Fruit fly (Drosophila melanogaster) whole organism, embryonic: ENCODE results near the gene CG31886.

Experiments
- Abd-B ChIP-seq: fragments of 200-800 bp; sonication (Bioruptor generic); optimal IDR thresholded peaks from 2 replicates; lab custom pipeline; 2018; ENCODE audit warnings: missing biosample characterization, mild to moderate bottlenecking, missing genetic modification characterization, moderate library complexity
- Bgb ChIP-seq: fragments of 200-800 bp; sonication (Bioruptor generic); IDR thresholded peaks from 2 replicates; pipeline ENCODE4 v1.3.6; 2022; ENCODE audit warnings: missing biosample characterization, missing genetic modification characterization; ENCODE audit not compliant: partially characterized antibody
- BtbVII ChIP-seq: fragments of 200-800 bp; sonication (Bioruptor generic); optimal IDR thresholded peaks from 3 replicates; lab custom pipeline; 2017; ENCODE audit warnings: missing biosample characterization, mild to moderate bottlenecking, missing genetic modification characterization
- CG10209 ChIP-seq: fragments of 200-800 bp; sonication (Bioruptor generic); optimal IDR thresholded peaks from 3 replicates; lab custom pipeline; 2017; ENCODE audit warnings: missing biosample characterization, mild to moderate bottlenecking, missing genetic modification characterization, missing genetic modification reagents
- CG10366 ChIP-seq: fragments of 200-800 bp; sonication (Bioruptor generic); IDR thresholded peaks from 2 replicates; pipeline ENCODE4 v1.3.6; 2022; ENCODE audit warnings: missing biosample characterization, missing genetic modification characterization
- CG12071 ChIP-seq: fragments of 200-800 bp; sonication (Bioruptor generic); optimal IDR thresholded peaks from 3 replicates; lab custom pipeline; 2018; ENCODE audit warnings: missing biosample characterization, mild to moderate bottlenecking, missing genetic modification characterization
- CG13123 ChIP-seq: fragments of 200-800 bp; sonication (Bioruptor generic); optimal IDR thresholded peaks from 2 replicates; lab custom pipeline; 2016; ENCODE audit warnings: missing biosample characterization, missing genetic modification characterization
- CG18764 ChIP-seq: fragments of 200-800 bp; sonication (Bioruptor generic); optimal IDR thresholded peaks from 3 replicates; lab custom pipeline; 2016; ENCODE audit warnings: missing biosample characterization, missing genetic modification characterization
- CG30020 ChIP-seq: fragments of 200-800 bp; optimal IDR thresholded peaks from 2 replicates; lab custom pipeline; 2019; ENCODE audit warnings: missing biosample characterization, mild to moderate bottlenecking, missing genetic modification characterization, moderate library complexity
- CG3065 ChIP-seq: fragments of 200-800 bp; sonication (Bioruptor generic); optimal IDR thresholded peaks from 2 replicates; lab custom pipeline; 2016; ENCODE audit warnings: missing biosample characterization, missing genetic modification characterization
- CG33213 ChIP-seq: fragments of 200-800 bp; sonication (Bioruptor generic); optimal IDR thresholded peaks from 3 replicates; lab custom pipeline; 2016; ENCODE audit warnings: missing biosample characterization, missing genetic modification characterization
- CG4854 ChIP-seq: fragments of 200-800 bp; sonication (Bioruptor generic); optimal IDR thresholded peaks from 2 replicates; lab custom pipeline; 2016; ENCODE audit warnings: missing biosample characterization, missing genetic modification characterization, inconsistent platforms
- CG6175 ChIP-seq: fragments of 200-800 bp; sonication (Bioruptor generic); IDR thresholded peaks from 3 replicates; pipeline ENCODE4 v1.3.6; 2022; ENCODE audit warnings: missing biosample characterization, missing genetic modification characterization
- CG6272 ChIP-seq: fragments of 200-800 bp; sonication (Bioruptor generic); IDR thresholded peaks from 2 replicates; pipeline ENCODE4 v1.3.6; 2022; ENCODE audit warnings: missing biosample characterization, missing genetic modification characterization
- CG6683 ChIP-seq: fragments of 200-800 bp; sonication (Bioruptor generic); optimal IDR thresholded peaks from 2 replicates; lab custom pipeline; 2017; ENCODE audit warnings: missing biosample characterization, mild to moderate bottlenecking, missing genetic modification characterization, missing genetic modification reagents
- CG6791 ChIP-seq: fragments of 200-800 bp; sonication (Bioruptor generic); IDR thresholded peaks from 3 replicates; pipeline ENCODE4 v1.3.6; 2022; ENCODE audit warnings: missing biosample characterization, missing genetic modification characterization; ENCODE audit not compliant: partially characterized antibody
- CG7786 ChIP-seq: fragments of 200-800 bp; sonication (Bioruptor generic); optimal IDR thresholded peaks from 2 replicates; lab custom pipeline; 2016; ENCODE audit warnings: missing biosample characterization, missing genetic modification characterization
- CG8924 ChIP-seq: fragments of 200-800 bp; optimal IDR thresholded peaks from 3 replicates; lab custom pipeline; 2019; ENCODE audit warnings: missing biosample characterization, mild to moderate bottlenecking, missing genetic modification characterization, moderate library complexity
- Dip3 ChIP-seq: fragments of 200-800 bp; sonication (Bioruptor generic); optimal IDR thresholded peaks from 3 replicates; lab custom pipeline; 2016; ENCODE audit warnings: missing biosample characterization, missing genetic modification characterization
- Fer3 ChIP-seq: fragments of 200-800 bp; sonication (Bioruptor generic); optimal IDR thresholded peaks from 2 replicates; lab custom pipeline; 2018; ENCODE audit warnings: missing biosample characterization, mild to moderate bottlenecking, missing genetic modification characterization, moderate library complexity
- Nf-YB ChIP-seq: fragments of 200-800 bp; sonication (Bioruptor generic); optimal IDR thresholded peaks from 3 replicates; lab custom pipeline; 2019; ENCODE audit warnings: missing biosample characterization, mild to moderate bottlenecking, missing genetic modification characterization, moderate library complexity
- Nf-YC ChIP-seq: fragments of 200-800 bp; optimal IDR thresholded peaks from 3 replicates; lab custom pipeline; 2019; ENCODE audit warnings: missing biosample characterization, mild to moderate bottlenecking, missing genetic modification characterization, moderate library complexity
- Rx ChIP-seq: fragments of 200-800 bp; sonication (Bioruptor generic); IDR thresholded peaks from 2 replicates; pipeline ENCODE4 v1.3.6; 2022; ENCODE audit warnings: missing biosample characterization, missing genetic modification characterization
- Side ChIP-seq: fragments of 200-800 bp; sonication (Bioruptor generic); optimal IDR thresholded peaks from 2 replicates; lab custom pipeline; 2016; ENCODE audit warnings: missing biosample characterization, missing genetic modification characterization
- Sox100B ChIP-seq: fragments of 200-800 bp; sonication (Bioruptor generic); optimal IDR thresholded peaks from 3 replicates; lab custom pipeline; 2018; ENCODE audit warnings: missing biosample characterization, mild to moderate bottlenecking, missing genetic modification characterization
- Taf1 ChIP-seq: fragments of 200-800 bp; sonication (Bioruptor generic); IDR thresholded peaks from 2 replicates; pipeline ENCODE4 v1.3.6; 2022; ENCODE audit warnings: missing biosample characterization, missing genetic modification characterization
- abd-A ChIP-seq: fragments of 200-800 bp; sonication (Bioruptor generic); optimal IDR thresholded peaks from 3 replicates; lab custom pipeline; 2019; ENCODE audit warnings: missing biosample characterization, mild to moderate bottlenecking, missing genetic modification characterization, moderate library complexity
- bab2 ChIP-seq: fragments of 200-800 bp; sonication (Bioruptor generic); optimal IDR thresholded peaks from 2 replicates; lab custom pipeline; 2016; ENCODE audit warnings: missing biosample characterization, missing genetic modification characterization
- bcd ChIP-seq: fragments of 200-800 bp; sonication (Bioruptor generic); optimal IDR thresholded peaks from 2 replicates; lab custom pipeline; 2017; ENCODE audit warnings: missing biosample characterization, mild to moderate bottlenecking, missing genetic modification characterization
- cg ChIP-seq: fragments of 200-800 bp; sonication (Bioruptor generic); optimal IDR thresholded peaks from 3 replicates; lab custom pipeline; 2019; ENCODE audit warnings: missing biosample characterization, mild to moderate bottlenecking, missing genetic modification characterization, moderate library complexity
- dimm ChIP-seq: fragments of 200-800 bp; sonication (Bioruptor generic); IDR thresholded peaks from 2 replicates; pipeline ENCODE4 v1.3.6; 2022; ENCODE audit warnings: missing biosample characterization, missing genetic modification characterization
- dpn ChIP-seq, 2 experiments: fragments of 200-800 bp; sonication (Bioruptor generic); optimal IDR thresholded peaks; 3 replicates each; lab custom pipeline; 2016; ENCODE audit warnings: missing biosample characterization in 2 of 2, missing genetic modification characterization in 2 of 2
- dysf ChIP-seq: fragments of 200-800 bp; sonication (Bioruptor generic); IDR thresholded peaks from 3 replicates; pipeline ENCODE4 v1.3.6; 2022; ENCODE audit warnings: missing biosample characterization, missing genetic modification characterization
- h ChIP-seq: fragments of >200 bp; optimal IDR thresholded peaks from 2 replicates; lab custom pipeline; 2017
- maf-S ChIP-seq: fragments of 200-800 bp; sonication (Bioruptor generic); optimal IDR thresholded peaks from 2 replicates; lab custom pipeline; 2016; ENCODE audit warnings: missing biosample characterization, missing genetic modification characterization
- mld ChIP-seq: fragments of 200-800 bp; sonication (Bioruptor generic); IDR thresholded peaks from 3 replicates; pipeline ENCODE4 v1.3.6; 2022; ENCODE audit warnings: missing biosample characterization, missing genetic modification characterization; ENCODE audit not compliant: partially characterized antibody
- nerfin-1 ChIP-seq: fragments of 200-800 bp; sonication (Bioruptor generic); optimal IDR thresholded peaks from 3 replicates; lab custom pipeline; 2019; ENCODE audit warnings: missing biosample characterization, mild to moderate bottlenecking, missing genetic modification characterization, moderate library complexity
- phol ChIP-seq: fragments of 200-800 bp; sonication (Bioruptor generic); optimal IDR thresholded peaks from 3 replicates; lab custom pipeline; 2018; ENCODE audit warnings: missing biosample characterization, mild to moderate bottlenecking, missing genetic modification characterization, moderate library complexity
- prd ChIP-seq, 3 experiments: fragments of >200 bp in 2 of 3; fragments of 200-800 bp in 1 of 3; sonication (Bioruptor generic) in 1 of 3; optimal IDR thresholded peaks in 2 of 3; IDR thresholded peaks in 1 of 3; 2 replicates in 2 of 3; 3 replicates in 1 of 3; pipeline versions ENCODE4 v1.3.6 to Lab custom; 2017 to 2022; ENCODE audit warnings: missing biosample characterization in 1 of 3, missing genetic modification characterization in 1 of 3
- sd ChIP-seq: fragments of 200-800 bp; sonication (Bioruptor generic); optimal IDR thresholded peaks from 3 replicates; lab custom pipeline; 2018; ENCODE audit warnings: missing biosample characterization, mild to moderate bottlenecking, missing genetic modification characterization, moderate library complexity
- slou ChIP-seq: fragments of 200-800 bp; sonication (Bioruptor generic); optimal IDR thresholded peaks from 3 replicates; lab custom pipeline; 2016; ENCODE audit warnings: missing biosample characterization, missing genetic modification characterization
- so ChIP-seq: fragments of 200-800 bp; sonication (Bioruptor generic); IDR thresholded peaks from 3 replicates; pipeline ENCODE4 v1.3.6; 2022; ENCODE audit warnings: missing biosample characterization, missing genetic modification characterization
- sr ChIP-seq: fragments of 200-800 bp; sonication (Bioruptor generic); IDR thresholded peaks from 3 replicates; pipeline ENCODE4 v1.3.6; 2022; ENCODE audit warnings: missing biosample characterization, missing genetic modification characterization
- ssp ChIP-seq: fragments of 200-800 bp; sonication (Bioruptor generic); IDR thresholded peaks from 2 replicates; pipeline ENCODE4 v1.3.6; 2022; ENCODE audit warnings: missing biosample characterization, missing genetic modification characterization
- stwl ChIP-seq: fragments of 200-800 bp; sonication (Bioruptor generic); optimal IDR thresholded peaks from 3 replicates; lab custom pipeline; 2018; ENCODE audit warnings: missing biosample characterization, mild to moderate bottlenecking, missing genetic modification characterization, moderate library complexity
- toy ChIP-seq: fragments of 200-800 bp; sonication (Bioruptor generic); IDR thresholded peaks from 2 replicates; pipeline ENCODE4 v1.3.6; 2022; ENCODE audit warnings: missing biosample characterization, missing genetic modification characterization
- twi ChIP-seq: fragments of 200-800 bp; optimal IDR thresholded peaks from 2 replicates; lab custom pipeline; 2019; ENCODE audit warnings: missing biosample characterization, mild to moderate bottlenecking, missing genetic modification characterization, moderate library complexity
- tx ChIP-seq: fragments of 200-800 bp; sonication (Bioruptor generic); optimal IDR thresholded peaks from 2 replicates; lab custom pipeline; 2016; ENCODE audit warnings: missing biosample characterization, missing genetic modification characterization
- wek ChIP-seq: fragments of 200-800 bp; sonication (Bioruptor generic); optimal IDR thresholded peaks from 3 replicates; lab custom pipeline; 2018; ENCODE audit warnings: missing biosample characterization, mild to moderate bottlenecking, missing genetic modification characterization, moderate library complexity
- zen ChIP-seq: fragments of 200-800 bp; sonication (Bioruptor generic); optimal IDR thresholded peaks from 3 replicates; lab custom pipeline; 2018; ENCODE audit warnings: missing biosample characterization, mild to moderate bottlenecking, missing genetic modification characterization, moderate library complexity

Gene CG31886

DNA sequence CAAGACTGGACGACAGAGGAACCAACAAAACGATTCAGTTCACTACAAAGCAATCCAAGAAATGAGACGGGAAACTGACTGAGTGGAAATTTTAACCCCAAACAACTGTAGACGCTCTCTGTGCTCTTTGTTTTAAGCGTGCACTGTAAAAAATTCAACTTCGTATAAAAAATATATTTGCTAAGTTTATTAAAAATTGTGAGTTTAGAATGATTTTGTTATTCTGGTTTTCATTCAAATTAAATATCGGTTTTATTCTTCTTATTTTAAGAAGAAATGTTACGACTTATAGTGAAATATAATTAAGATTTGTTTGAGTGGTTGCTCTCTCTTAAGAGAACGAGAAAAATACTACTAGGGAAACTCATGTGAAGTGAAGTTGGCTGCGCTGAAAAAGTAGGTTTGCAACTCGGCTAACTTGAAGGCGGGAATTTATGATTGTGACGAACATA is 779 bp downstream of the CG31886 start (continued):
- TF ChIP-seq bcd (GFP tag; lab: Kevin White, UChicago) (peak; percentile 90), BtbVII (GFP tag; lab: Kevin White, UChicago) (peak; percentile 76), so (peak; percentile 99), Bgb (GFP tag; lab: Robert Waterston, UW) (peak; percentile 24; the same call in 1 of the 2 replicates), Rx (GFP tag; lab: Robert Waterston, UW) (peak; percentile 94), dpn (GFP tag; optimal IDR thresholded peaks at IDR 0.05; lab: Kevin White, UChicago) (peak; percentile 91 to 97), Side (GFP tag; lab: Kevin White, UChicago) (peak; percentile 96), dysf (GFP tag; lab: Robert Waterston, UW) (peak; percentile 98), CG10209 (GFP tag; lab: Kevin White, UChicago) (peak; percentile 95), CG13123 (GFP tag; lab: Kevin White, UChicago) (peak; percentile 99), abd-A (tag; lab: Kevin White, UChicago) (no peak), ssp (GFP tag; lab: Robert Waterston, UW) (peak; percentile 92), h (no peak), sd (peak; percentile 76), prd (optimal IDR thresholded peaks at IDR 0.05; lab: Kevin White, UChicago) (no peak), prd (GFP tag; IDR thresholded peaks at IDR 0.05; lab: Robert Waterston, UW) (peak; percentile 99), CG10366 (GFP tag; lab: Robert Waterston, UW) (peak; percentile 98), wek (GFP tag; lab: Kevin White, UChicago) (peak; percentile 70), dimm (peak; percentile 97), CG30020 (peak; percentile 67), Fer3 (tag; lab: Kevin White, UChicago) (peak; percentile 86), CG8924 (tag; lab: Kevin White, UChicago) (peak; percentile 97), Nf-YB (peak; percentile 79), Dip3 (GFP tag; lab: Kevin White, UChicago) (peak; percentile 90), bab2 (GFP tag; lab: Kevin White, UChicago) (peak; percentile 91), Sox100B (GFP tag; lab: Kevin White, UChicago) (peak; percentile 88), CG18764 (GFP tag; lab: Kevin White, UChicago) (peak; percentile 88), cg (GFP tag; lab: Kevin White, UChicago) (no peak), nerfin-1 (tag; lab: Kevin White, UChicago) (peak; percentile 86), CG6791 (GFP tag; lab: Robert Waterston, UW) (no peak; the same call in 2 of the 3 replicates), CG6272 (GFP tag; lab: Robert Waterston, UW) (peak; percentile 97), CG6175 (GFP tag; lab: Robert Waterston, UW) (peak; percentile 94), maf-S (GFP tag; lab: Kevin White, UChicago) (peak; percentile 94), stwl (tag; lab: Kevin White, UChicago) (peak; percentile 83), tx (GFP tag; lab: Kevin White, UChicago) (peak; percentile 92), twi (tag; lab: Kevin White, UChicago) (peak; percentile 78), Abd-B (peak; percentile 86), zen (tag; lab: Kevin White, UChicago) (peak; percentile 93), slou (peak; percentile 89), CG6683 (peak; percentile 80), CG7786 (GFP tag; lab: Kevin White, UChicago) (peak; percentile 89), Nf-YC (tag; lab: Kevin White, UChicago) (peak; percentile 71), Taf1 (GFP tag; lab: Robert Waterston, UW) (peak; percentile 78), CG12071 (GFP tag; lab: Kevin White, UChicago) (peak; percentile 77), CG4854 (GFP tag; lab: Kevin White, UChicago) (peak; percentile 84), phol (tag; lab: Kevin White, UChicago) (peak; percentile 93), sr (no peak; the same call in 1 of the 3 replicates), toy (GFP tag; lab: Robert Waterston, UW) (peak; percentile 91), CG33213 (GFP tag; lab: Kevin White, UChicago) (peak; percentile 78), mld (GFP tag; lab: Robert Waterston, UW) (no peak), CG3065 (peak; percentile 85)
